Worm (Caenorhabditis elegans) whole organism, L4 larva: ENCODE data around the gene igdb-1.

Experiments used
- F26F4.8 ChIP-seq: fragments of 200-800 bp; sonication (Bioruptor generic); conservative IDR thresholded peaks from 2 replicates; pipeline ENCODE4 v1.3.6; 2022; ENCODE audit warnings: missing genetic modification characterization, missing compliant biosample characterization
- F44E2.7 ChIP-seq: fragments of 200-800 bp; sonication (Bioruptor generic); IDR thresholded peaks from 2 replicates; pipeline ENCODE4 v2.1.2; 2022; ENCODE audit warnings: missing genetic modification characterization, missing compliant biosample characterization
- attf-4 ChIP-seq: sonication (generic microtip); optimal IDR thresholded peaks from 3 replicates; lab custom pipeline; 2017; ENCODE audit warnings: missing biosample characterization, missing genetic modification characterization
- ceh-44 ChIP-seq: fragments of 200-800 bp; sonication (Bioruptor generic); IDR thresholded peaks from 2 replicates; pipeline ENCODE4 v1.3.6; 2022; ENCODE audit warnings: missing genetic modification reagents, missing genetic modification characterization, missing compliant biosample characterization
- egl-27 ChIP-seq: sonication (generic microtip); optimal IDR thresholded peaks from 3 replicates; lab custom pipeline; 2017; ENCODE audit warnings: missing biosample characterization, missing genetic modification reagents, missing genetic modification characterization
- fos-1 ChIP-seq: fragments of 150-350 bp; optimal IDR thresholded peaks from 2 replicates; lab custom pipeline; 2014; ENCODE audit warnings: missing biosample characterization, missing genetic modification characterization
- hlh-11 ChIP-seq: fragments of 200-800 bp; sonication (Bioruptor generic); optimal IDR thresholded peaks from 2 replicates; lab custom pipeline; 2018; ENCODE audit warnings: mild to moderate bottlenecking, missing genetic modification characterization, missing compliant biosample characterization
- lim-7 ChIP-seq: fragments of 200-800 bp; sonication (Bioruptor generic); IDR thresholded peaks from 2 replicates; pipeline ENCODE4 v1.3.6; 2022; ENCODE audit warnings: missing genetic modification characterization, missing compliant biosample characterization
- nhr-237 ChIP-seq: sonication (generic microtip); optimal IDR thresholded peaks from 2 replicates; lab custom pipeline; 2017; ENCODE audit warnings: missing biosample characterization, missing genetic modification characterization
- nhr-25 ChIP-seq: sonication (generic microtip); optimal IDR thresholded peaks from 2 replicates; lab custom pipeline; 2017; ENCODE audit warnings: missing genetic modification characterization, mild to moderate bottlenecking, missing compliant biosample characterization, antibody characterized with exemption, moderate library complexity, borderline replicate concordance; ENCODE audit not compliant: insufficient read depth
- unc-62 ChIP-seq, 3 experiments: fragments of 150-350 bp in 1 of 3; sonication (generic microtip); optimal IDR thresholded peaks in 2 of 3; peaks in 1 of 3; 1 replicate in 1 of 3; 2 replicates in 2 of 3; lab custom pipeline; 2014 to 2017; ENCODE audit warnings: missing biosample characterization in 3 of 3, missing genetic modification characterization in 3 of 3, missing genetic modification reagents in 3 of 3, missing genotype in 1 of 3

ce11 chrIV:12456613-12457012, 22.2 kb upstream of the igdb-1 start, which contains the start of gene C25G4.7:
- TF ChIP-seq unc-62 (GFP tag; optimal IDR thresholded peaks at IDR 0.05 in 1 of 2; lab: Kevin White, UChicago) (no peak), unc-62 (tag; optimal IDR thresholded peaks at IDR 0.05; lab: Kevin White, UChicago) (no peak), F26F4.8 (GFP tag; lab: Robert Waterston, UW) (no peak), ceh-44 (no peak), nhr-25 (no peak), lim-7 (GFP tag; lab: Robert Waterston, UW) (no peak), egl-27 (no peak), attf-4 (no peak), F44E2.7 (GFP tag; lab: Robert Waterston, UW) (no peak), nhr-237 (no peak), fos-1 (tag; lab: Kevin White, UChicago) (no peak), hlh-11 (tag; lab: Kevin White, UChicago) (no peak)
